Fruit fly (Drosophila melanogaster) Kc167 (cell line): ENCODE results near the gene CG17300.

Source experiments
- Myc ChIP-seq: fragments of >200 bp; optimal IDR thresholded peaks from 2 replicates; lab custom pipeline; 2017; ENCODE audit warnings: missing external identifiers
- h ChIP-seq: fragments of >200 bp; optimal IDR thresholded peaks from 3 replicates; lab custom pipeline; 2018; ENCODE audit warnings: missing external identifiers
- psq ChIP-seq: fragments of >200 bp; optimal IDR thresholded peaks from 2 replicates; lab custom pipeline; 2017; ENCODE audit warnings: missing external identifiers

DNA sequence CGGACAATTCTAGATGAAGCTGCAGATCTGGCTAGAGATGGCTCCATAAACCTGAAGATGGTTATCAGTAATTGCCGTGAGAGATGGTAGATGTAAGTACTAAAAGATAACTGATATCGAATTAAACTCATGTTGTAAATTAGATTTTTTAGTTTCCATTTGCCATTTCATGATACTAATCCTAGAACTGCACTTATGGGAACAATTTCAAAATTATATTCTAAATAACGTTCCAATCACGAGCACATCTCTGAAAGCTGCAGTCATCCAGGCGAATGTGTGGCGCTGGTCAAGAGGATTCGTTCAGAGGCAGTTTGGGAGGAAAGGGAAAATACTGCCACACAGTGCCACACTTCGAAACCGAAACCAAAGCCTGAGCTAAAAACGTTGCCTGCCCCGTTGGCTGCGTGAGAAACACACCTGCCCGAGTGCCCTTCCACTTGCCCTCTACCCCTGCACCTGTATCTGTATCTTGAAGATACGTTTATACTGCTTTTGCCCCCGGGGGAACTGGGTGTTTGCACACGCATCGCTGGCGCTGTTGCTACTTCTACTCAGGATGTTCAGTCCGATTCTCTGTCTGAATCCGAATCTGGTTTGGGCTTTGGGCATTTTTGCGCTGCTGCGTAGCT lies 20.3 kb upstream of the CG17300 start:
- TF ChIP-seq psq, result no peak
- no peak for TF ChIP-seq h (lab: Kevin White, UChicago)
- TF ChIP-seq Myc (lab: Kevin White, UChicago), result no peak
